Worm (Caenorhabditis elegans): ENCODE results near the gene nhr-129.
A peak's percentile ranks its signal among the peaks of the same experiment; 100 is the strongest.

Gene nhr-129

ce11 chrV:13327463-13327862, 3.4 kb downstream of the nhr-129 start, which contains the start of gene str-37:
Gene str-37 (plus strand): TSS chrV:13327763.
- TF ChIP-seq nhr-25 (tag; optimal IDR thresholded peaks at IDR 0.05) (no peak), elt-2 (tag; optimal IDR thresholded peaks at IDR 0.05) (no peak), ceh-82 (tag; optimal IDR thresholded peaks at IDR 0.05) (no peak), unc-62 (GFP tag; optimal IDR thresholded peaks at IDR 0.05) (no peak), nfya-1 (tag; optimal IDR thresholded peaks at IDR 0.05; ENCODE audit: insufficient read depth) (no peak)

DNA sequence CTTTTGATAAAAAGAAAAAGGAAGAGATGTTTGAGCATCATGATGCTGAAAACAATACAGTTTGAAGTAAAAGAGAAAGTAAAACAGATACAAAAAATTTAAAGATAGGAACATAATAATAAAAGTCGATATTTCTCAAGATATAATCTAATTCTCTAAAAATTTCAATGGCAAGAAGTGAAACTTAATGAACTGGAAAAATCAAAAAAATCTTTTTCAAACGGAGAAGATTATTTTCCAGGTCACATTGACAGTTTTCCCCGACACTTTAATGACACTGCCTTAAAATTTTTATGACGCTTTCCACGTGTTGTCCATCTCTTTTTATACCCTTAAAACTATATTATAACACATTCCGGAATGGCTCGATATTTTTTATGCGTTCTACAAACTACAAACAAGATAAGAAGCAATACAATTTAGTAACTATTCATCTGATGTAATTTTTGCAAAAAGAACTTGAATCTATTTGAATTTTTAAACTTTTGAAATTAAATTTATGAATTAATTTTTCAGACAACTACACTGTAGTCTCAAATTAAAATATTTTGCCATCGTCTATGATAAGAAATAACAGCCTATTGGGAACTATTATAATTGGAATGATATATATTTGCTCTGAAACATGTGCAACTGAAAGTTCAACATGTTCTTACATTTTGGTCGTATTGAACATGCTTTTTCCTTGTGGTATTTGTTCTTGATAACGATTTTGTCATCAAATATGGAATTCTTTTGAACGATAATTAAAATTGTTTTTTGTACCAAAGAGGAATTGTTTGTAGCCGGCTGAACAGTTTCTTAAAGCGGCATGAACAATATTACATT, 5.7 kb downstream of the nhr-129 start, which contains the start of gene C50B6.7:
TSS of gene C50B6.7 (minus strand) at position 51 of the 828 bp plus-strand sequence.
- TF ChIP-seq snpc-4 (tag; optimal IDR thresholded peaks at IDR 0.05) (no peak), nhr-23 (tag; optimal IDR thresholded peaks at IDR 0.05) (no peak), hmg-11 (tag; optimal IDR thresholded peaks at IDR 0.05) (no peak), sea-2 (GFP tag; optimal IDR thresholded peaks at IDR 0.05) (no peak), elt-3 (tag; optimal IDR thresholded peaks at IDR 0.05) (no peak), ZK546.5 (tag; optimal IDR thresholded peaks at IDR 0.05) (no peak), egl-27 (tag; optimal IDR thresholded peaks at IDR 0.05) (no peak), elt-2 (tag; optimal IDR thresholded peaks at IDR 0.05) (peak; percentile 58), fkh-10 (GFP tag; optimal IDR thresholded peaks at IDR 0.05) (no peak), jun-1 (tag; optimal IDR thresholded peaks at IDR 0.05) (no peak), pqm-1 (tag; optimal IDR thresholded peaks at IDR 0.05) (peak; percentile 75), tbx-2 (tag; optimal IDR thresholded peaks at IDR 0.05) (no peak), ama-1 (optimal IDR thresholded peaks at IDR 0.05) (no peak), unc-62 (GFP tag; optimal IDR thresholded peaks at IDR 0.05) (no peak), nhr-11 (tag; optimal IDR thresholded peaks at IDR 0.05) (no peak), nhr-25 (tag; optimal IDR thresholded peaks at IDR 0.05) (no peak)

DNA sequence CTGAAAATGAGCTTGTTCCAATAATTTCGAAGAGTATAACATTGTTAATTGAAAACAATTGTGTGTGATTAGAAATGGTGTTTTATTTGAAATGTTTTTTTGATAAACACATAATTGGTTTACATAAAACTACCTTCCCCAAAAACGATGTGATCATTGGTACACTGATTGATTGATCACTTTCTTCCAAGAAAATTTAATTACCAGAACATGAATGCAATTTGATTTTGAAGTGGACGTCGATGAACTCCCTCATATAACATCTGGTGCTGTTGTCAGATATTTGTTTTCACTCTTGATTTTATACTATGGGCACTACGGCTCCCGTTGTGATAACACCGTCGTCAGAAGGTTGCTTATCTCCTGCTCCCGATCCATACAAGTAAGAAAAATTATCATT, 10.1 kb downstream of the nhr-129 start, which contains the start of gene srh-15:
TSS of gene srh-15 (plus strand) at position 301 of the 400 bp plus-strand sequence.
- TF ChIP-seq nhr-12 (tag; optimal IDR thresholded peaks at IDR 0.05) (no peak), eor-1 (tag; optimal IDR thresholded peaks at IDR 0.05) (no peak)

- TF ChIP-seq sea-2 (GFP tag; optimal IDR thresholded peaks at IDR 0.05), result no peak
- TF ChIP-seq skn-1 (tag; optimal IDR thresholded peaks at IDR 0.05), result no peak
- TF ChIP-seq nhr-25 (tag; optimal IDR thresholded peaks at IDR 0.05), result peak; percentile 10
Observed at ce11 chrV:13317911-13318502, 12.8 kb downstream of the nhr-129 start, which contains the start of the genes col-161 and srh-18. Gene col-161 (minus strand): TSS chrV:13318011. Gene srh-18 (plus strand): TSS chrV:13318452.

DNA sequence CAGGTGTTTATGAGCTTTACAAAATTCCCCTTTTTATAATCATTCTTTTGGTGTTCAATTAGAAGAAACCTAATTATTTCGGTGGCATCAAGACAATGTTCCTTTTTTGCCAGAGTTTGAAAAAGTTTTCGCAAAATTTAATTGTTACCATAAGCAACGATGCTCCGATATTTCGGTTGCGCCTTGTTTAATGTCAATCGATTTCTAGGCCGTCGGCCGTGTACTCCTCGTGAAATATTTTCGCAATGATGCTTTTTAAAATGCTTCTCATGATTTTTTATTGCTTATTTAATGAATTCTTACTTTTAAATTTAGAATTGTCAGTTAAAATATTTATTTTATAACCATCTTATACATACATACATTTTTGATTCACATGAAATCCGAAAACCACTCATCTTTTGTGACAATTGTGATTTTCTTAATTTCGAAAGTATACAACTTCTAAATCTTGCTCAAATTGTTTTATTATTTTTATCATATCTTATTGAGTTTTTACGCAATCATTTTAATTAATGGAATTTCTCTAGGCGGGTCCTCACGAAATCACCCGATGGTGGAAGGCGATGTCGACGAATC, 17.7 kb downstream of the nhr-129 start, which contains the start of gene C50B6.3:
TSS of gene C50B6.3 (plus strand) at position 529 of the 579 bp plus-strand sequence.
- TF ChIP-seq lin-15B (tag; optimal IDR thresholded peaks at IDR 0.05) (peak; percentile 94), ceh-28 (tag; optimal IDR thresholded peaks at IDR 0.05) (peak; percentile 53), aly-2 (tag; optimal IDR thresholded peaks at IDR 0.05) (no peak), lin-39 (tag; optimal IDR thresholded peaks at IDR 0.05) (peak; percentile 75), tbx-2 (tag; optimal IDR thresholded peaks at IDR 0.05) (peak; percentile 4), elt-2 (tag; optimal IDR thresholded peaks at IDR 0.05) (peak; percentile 14), egl-5 (tag; optimal IDR thresholded peaks at IDR 0.05) (peak; percentile 68), elt-1 (tag; optimal IDR thresholded peaks at IDR 0.05) (peak; percentile 42), pqm-1 (tag; optimal IDR thresholded peaks at IDR 0.05) (peak; percentile 19), unc-62 (GFP tag; optimal IDR thresholded peaks at IDR 0.05) (no peak), skn-1 (tag; optimal IDR thresholded peaks at IDR 0.05) (peak; percentile 2), pha-4 (tag; optimal IDR thresholded peaks at IDR 0.05) (peak; percentile 83), lsy-12 (tag; optimal IDR thresholded peaks at IDR 0.05) (peak; percentile 82), nfya-1 (tag; optimal IDR thresholded peaks at IDR 0.05; ENCODE audit: insufficient read depth) (peak; percentile 78), ceh-82 (tag; optimal IDR thresholded peaks at IDR 0.05) (peak; percentile 29), nhr-23 (tag; optimal IDR thresholded peaks at IDR 0.05) (peak; percentile 90), nhr-43 (tag; optimal IDR thresholded peaks at IDR 0.05; ENCODE audit: poor library complexity, severe bottlenecking) (peak; percentile 94), nhr-11 (tag; optimal IDR thresholded peaks at IDR 0.05) (no peak), jun-1 (tag; optimal IDR thresholded peaks at IDR 0.05) (peak; percentile 52), ztf-11 (tag; optimal IDR thresholded peaks at IDR 0.05) (no peak), nhr-12 (tag; optimal IDR thresholded peaks at IDR 0.05) (no peak), hmg-11 (tag; optimal IDR thresholded peaks at IDR 0.05) (peak; percentile 28), R02D3.7 (tag; optimal IDR thresholded peaks at IDR 0.05) (peak; percentile 35), nhr-25 (tag; optimal IDR thresholded peaks at IDR 0.05) (peak; percentile 63)

Data from whole organism, L3 larva.